Worm (Caenorhabditis elegans): Measurements from ENCODE around the gene T11G6.2.

DNA sequence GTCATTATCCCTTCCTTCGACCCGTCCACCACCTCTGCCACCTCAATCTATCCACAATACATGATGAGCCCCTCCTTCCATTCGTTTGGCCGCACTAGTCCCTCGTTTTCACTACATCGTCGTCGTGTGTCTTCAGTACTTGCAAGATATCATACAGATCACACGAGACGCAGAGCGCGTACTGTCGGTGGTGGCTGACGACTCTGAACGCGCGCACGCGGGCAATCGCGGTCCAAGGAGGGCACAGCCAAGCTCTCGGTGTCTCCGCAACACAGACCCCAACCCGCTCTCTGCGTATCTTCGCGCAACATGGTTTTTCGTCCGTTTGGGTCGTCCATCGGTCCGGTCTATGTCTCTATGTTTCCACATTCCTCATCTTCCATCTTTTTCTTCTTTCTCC lies 41.3 kb downstream of the T11G6.2 start:
- TF ChIP-seq cog-1 (tag; optimal IDR thresholded peaks at IDR 0.05) (peak; percentile 58), T22C8.4 (GFP tag; IDR thresholded peaks at IDR 0.05) (no peak), ref-1 (GFP tag; conservative IDR thresholded peaks at IDR 0.05) (no peak), klf-2 (GFP tag; conservative IDR thresholded peaks at IDR 0.05) (no peak), ztf-23 (GFP tag; IDR thresholded peaks at IDR 0.05) (0 out of 2 replicates have a peak, but pooled peaks have one; percentile 33), flt-1 (GFP tag; IDR thresholded peaks at IDR 0.05) (peak; percentile 54; the same call in 1 of the 2 replicates), tab-1 (GFP tag; IDR thresholded peaks at IDR 0.05) (peak; percentile 74), ztf-29 (GFP tag; IDR thresholded peaks at IDR 0.05) (no peak; the same call in 1 of the 2 replicates)

Measured in whole organism, midembryonic.